Worm (Caenorhabditis elegans) whole organism, young adult: Measurements from ENCODE around the gene K06G5.1.

ENCODE experiments used
- F52B5.7 ChIP-seq: sonication (generic microtip); optimal IDR thresholded peaks from 2 replicates; lab custom pipeline; 2016; ENCODE audit warnings: mild to moderate bottlenecking, missing genetic modification characterization, missing compliant biosample characterization
- F57A8.1 ChIP-seq: fragments of 200-800 bp; sonication (Bioruptor generic); optimal IDR thresholded peaks from 2 replicates; lab custom pipeline; 2018; ENCODE audit warnings: mild to moderate bottlenecking, missing genetic modification characterization, moderate library complexity, missing compliant biosample characterization
- akir-1 ChIP-seq: fragments of 200-800 bp; sonication (Bioruptor generic); optimal IDR thresholded peaks from 2 replicates; lab custom pipeline; 2018; ENCODE audit warnings: mild to moderate bottlenecking, missing genetic modification characterization, moderate library complexity, missing compliant biosample characterization
- lin-54 ChIP-seq: fragments of 200-800 bp; sonication (Bioruptor generic); optimal IDR thresholded peaks from 2 replicates; lab custom pipeline; 2018; ENCODE audit warnings: mild to moderate bottlenecking, missing genetic modification characterization, missing compliant biosample characterization
- lsy-27 ChIP-seq: sonication (generic microtip); optimal IDR thresholded peaks from 2 replicates; lab custom pipeline; 2017; ENCODE audit warnings: missing genetic modification characterization, mild to moderate bottlenecking, missing compliant biosample characterization, antibody characterized with exemption, missing genotype, borderline replicate concordance; ENCODE audit not compliant: insufficient read depth
- nhr-120 ChIP-seq: fragments of 200-800 bp; sonication (Bioruptor generic); IDR thresholded peaks from 2 replicates; pipeline ENCODE4 v1.3.6; 2022; ENCODE audit warnings: missing genetic modification characterization, missing compliant biosample characterization
- ztf-28 ChIP-seq: fragments of 200-800 bp; sonication (Bioruptor generic); IDR thresholded peaks from 2 replicates; pipeline ENCODE4 v1.3.6; 2022; ENCODE audit warnings: missing genetic modification reagents, missing genetic modification characterization, missing compliant biosample characterization

- no peak for TF ChIP-seq lsy-27 (tag; lab: Kevin White, UChicago)
- TF ChIP-seq F57A8.1 (GFP tag; lab: Kevin White, UChicago): no peak
- TF ChIP-seq ztf-28 (GFP tag; lab: Robert Waterston, UW): no peak
- no peak for TF ChIP-seq lin-54 (GFP tag; lab: Kevin White, UChicago)
- no peak for TF ChIP-seq nhr-120 (GFP tag; lab: Robert Waterston, UW)
- TF ChIP-seq F52B5.7 (tag; lab: Kevin White, UChicago): no peak
- no peak for TF ChIP-seq akir-1
These were observed 1.5 kb upstream of the K06G5.1 start for ce11 chrX:14213314-14213713.
